Worm (Caenorhabditis elegans) whole organism, L3 larva: ENCODE measurements around the gene srx-111.

Experiments used
- ama-1 ChIP-seq: fragments of 150-350 bp; optimal IDR thresholded peaks from 2 replicates; lab custom pipeline; 2018
- ceh-82 ChIP-seq: fragments of 150-350 bp; optimal IDR thresholded peaks from 2 replicates; lab custom pipeline; 2014; ENCODE audit warnings: missing biosample characterization, missing genetic modification characterization
- lin-15B ChIP-seq: fragments of 150-350 bp; optimal IDR thresholded peaks from 2 replicates; lab custom pipeline; 2014; ENCODE audit warnings: missing biosample characterization, missing genetic modification characterization

DNA sequence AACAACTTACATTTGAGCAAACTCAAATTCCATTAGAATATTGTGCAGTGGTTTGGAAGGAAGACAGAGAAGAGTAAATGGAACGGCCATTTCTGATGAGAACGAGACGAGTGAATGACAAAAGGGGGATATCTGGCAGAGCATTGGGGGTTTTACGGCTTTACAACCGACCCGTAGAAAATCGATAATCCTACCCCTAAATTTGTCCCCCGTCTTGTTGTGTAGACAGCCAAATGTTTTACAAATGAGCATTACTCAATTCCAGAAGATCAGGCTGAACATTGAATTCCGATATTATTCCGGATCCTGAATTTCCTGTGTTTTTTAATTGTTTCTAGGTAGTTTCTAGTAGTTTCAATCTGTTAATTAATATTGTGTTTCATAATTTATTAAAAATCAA, 35.7 kb downstream of the srx-111 start, which contains the start of gene fbxb-99:
- no peak for TF ChIP-seq ama-1 (lab: Kevin White, UChicago)
- TF ChIP-seq lin-15B (tag; lab: Kevin White, UChicago), result no peak
- no peak for TF ChIP-seq ceh-82 (tag; lab: Kevin White, UChicago)
